Worm (Caenorhabditis elegans) whole organism, L4/young adult: Measurements from ENCODE around the gene ceeh-2.

Source experiments
- W03F9.2 ChIP-seq: fragments of 150-350 bp; optimal IDR thresholded peaks from 2 replicates; lab custom pipeline; 2014; ENCODE audit warnings: missing biosample characterization, missing genetic modification characterization
- dao-5 ChIP-seq: sonication (generic microtip); optimal IDR thresholded peaks from 2 replicates; lab custom pipeline; 2016; ENCODE audit warnings: missing genotype, missing genetic modification characterization, moderate library complexity, missing compliant biosample characterization

- TF ChIP-seq dao-5 (tag; lab: Kevin White, UChicago) (no peak), W03F9.2 (tag; lab: Kevin White, UChicago) (peak; percentile 86)
Measured at ce11 chrV:10355773-10356335, 1.8 kb downstream of the ceeh-2 start, which contains the start of gene sluh-7.
